Fruit fly (Drosophila melanogaster) whole organism, embryonic: ENCODE measurements around the gene CG3919.

Experiments
- Aef1 ChIP-seq: fragments of 200-800 bp; sonication (Bioruptor generic); IDR thresholded peaks from 3 replicates; pipeline ENCODE4 v1.3.6; 2022; ENCODE audit warnings: missing biosample characterization, missing genetic modification characterization
- CG10431 ChIP-seq: fragments of 200-800 bp; sonication (Bioruptor generic); optimal IDR thresholded peaks from 3 replicates; lab custom pipeline; 2018; ENCODE audit warnings: missing biosample characterization, mild to moderate bottlenecking, missing genetic modification characterization
- CG10543 ChIP-seq: fragments of 200-800 bp; sonication (Bioruptor generic); optimal IDR thresholded peaks from 3 replicates; lab custom pipeline; 2017; ENCODE audit warnings: missing biosample characterization, mild to moderate bottlenecking, missing genetic modification characterization, moderate library complexity
- CG10979 ChIP-seq: fragments of 200-800 bp; sonication (Bioruptor generic); optimal IDR thresholded peaks from 2 replicates; lab custom pipeline; 2018; ENCODE audit warnings: missing biosample characterization, mild to moderate bottlenecking, missing genetic modification characterization, moderate library complexity
- CG11456 ChIP-seq: fragments of 200-800 bp; sonication (Bioruptor generic); IDR thresholded peaks from 3 replicates; pipeline ENCODE4 v1.3.6; 2022; ENCODE audit warnings: missing biosample characterization, missing genetic modification characterization
- CG11504 ChIP-seq: fragments of 200-800 bp; sonication (Bioruptor generic); optimal IDR thresholded peaks from 3 replicates; lab custom pipeline; 2019; ENCODE audit warnings: missing biosample characterization, mild to moderate bottlenecking, missing genetic modification characterization, moderate library complexity
- CG12104 ChIP-seq: fragments of 200-800 bp; sonication (Bioruptor generic); optimal IDR thresholded peaks from 3 replicates; lab custom pipeline; 2016; ENCODE audit warnings: missing biosample characterization, missing genetic modification characterization
- CG1233 ChIP-seq: fragments of 200-800 bp; sonication (Bioruptor generic); optimal IDR thresholded peaks from 4 replicates; lab custom pipeline; 2018; ENCODE audit warnings: missing biosample characterization, mild to moderate bottlenecking, missing genetic modification characterization
- CG13296 ChIP-seq: fragments of 200-800 bp; sonication (Bioruptor generic); optimal IDR thresholded peaks from 3 replicates; lab custom pipeline; 2018; ENCODE audit warnings: missing biosample characterization, mild to moderate bottlenecking, missing genetic modification characterization
- CG17912 ChIP-seq: fragments of 200-800 bp; sonication (Bioruptor generic); optimal IDR thresholded peaks from 2 replicates; lab custom pipeline; 2018; ENCODE audit warnings: missing biosample characterization, mild to moderate bottlenecking, missing genetic modification characterization
- CG1832 ChIP-seq: fragments of 200-800 bp; sonication (Bioruptor generic); optimal IDR thresholded peaks from 2 replicates; lab custom pipeline; 2017; ENCODE audit warnings: missing biosample characterization, mild to moderate bottlenecking, missing genetic modification characterization, inconsistent platforms
- CG2875 ChIP-seq: fragments of 200-800 bp; sonication (Bioruptor generic); optimal IDR thresholded peaks from 2 replicates; lab custom pipeline; 2017; ENCODE audit warnings: missing biosample characterization, mild to moderate bottlenecking, missing genetic modification characterization, missing genetic modification reagents
- CG32532 ChIP-seq: fragments of 200-800 bp; sonication (Bioruptor generic); IDR thresholded peaks from 2 replicates; pipeline ENCODE4 v1.3.6; 2022; ENCODE audit warnings: missing biosample characterization, missing genetic modification characterization
- CG6689 ChIP-seq: fragments of 200-800 bp; sonication (Bioruptor generic); IDR thresholded peaks from 2 replicates; pipeline ENCODE4 v1.3.6; 2022; ENCODE audit warnings: missing biosample characterization, missing genetic modification characterization
- CG6791 ChIP-seq: fragments of 200-800 bp; sonication (Bioruptor generic); IDR thresholded peaks from 3 replicates; pipeline ENCODE4 v1.3.6; 2022; ENCODE audit warnings: missing biosample characterization, missing genetic modification characterization; ENCODE audit not compliant: partially characterized antibody
- CG7271 ChIP-seq: fragments of 200-800 bp; sonication (Bioruptor generic); optimal IDR thresholded peaks from 2 replicates; lab custom pipeline; 2018; ENCODE audit warnings: missing biosample characterization, mild to moderate bottlenecking, missing genetic modification characterization, moderate library complexity
- CG9215 ChIP-seq: fragments of 200-800 bp; sonication (Bioruptor generic); IDR thresholded peaks from 2 replicates; pipeline ENCODE4 v1.3.6; 2022; ENCODE audit warnings: missing biosample characterization, missing genetic modification characterization
- CG9727 ChIP-seq: fragments of 200-800 bp; sonication (Bioruptor generic); optimal IDR thresholded peaks from 3 replicates; lab custom pipeline; 2017; ENCODE audit warnings: missing biosample characterization, mild to moderate bottlenecking, missing genetic modification characterization
- CHES-1-like ChIP-seq: fragments of 200-800 bp; sonication (Bioruptor generic); optimal IDR thresholded peaks from 2 replicates; lab custom pipeline; 2016; ENCODE audit warnings: missing biosample characterization, missing genetic modification characterization
- Ets97D ChIP-seq: fragments of 200-800 bp; sonication (Bioruptor generic); optimal IDR thresholded peaks from 3 replicates; lab custom pipeline; 2016; ENCODE audit warnings: missing biosample characterization, missing genetic modification characterization
- Gug ChIP-seq: fragments of 200-800 bp; sonication (Bioruptor generic); IDR thresholded peaks from 4 replicates; pipeline ENCODE4 v1.3.6; 2022; ENCODE audit warnings: missing biosample characterization, missing genetic modification characterization
- HmgD ChIP-seq: fragments of 200-800 bp; sonication (Bioruptor generic); optimal IDR thresholded peaks from 3 replicates; lab custom pipeline; 2016; ENCODE audit warnings: missing biosample characterization, missing genetic modification characterization
- Hr78 ChIP-seq, 2 experiments: fragments of 200-800 bp in 1 of 2; fragments of >200 bp in 1 of 2; sonication (Bioruptor generic) in 1 of 2; optimal IDR thresholded peaks; 2 replicates each; lab custom pipeline; 2017 to 2019; ENCODE audit warnings: missing biosample characterization in 2 of 2, missing genetic modification characterization in 2 of 2, mild to moderate bottlenecking in 1 of 2, moderate library complexity in 1 of 2
- Hsf ChIP-seq: fragments of 200-800 bp; sonication (Bioruptor generic); optimal IDR thresholded peaks from 3 replicates; lab custom pipeline; 2016; ENCODE audit warnings: missing biosample characterization, missing genetic modification characterization
- Max ChIP-seq: fragments of 200-800 bp; sonication (Bioruptor generic); optimal IDR thresholded peaks from 2 replicates; lab custom pipeline; 2016; ENCODE audit warnings: missing biosample characterization, mild to moderate bottlenecking, missing genetic modification characterization
- Nf-YA ChIP-seq: fragments of 200-800 bp; sonication (Bioruptor generic); IDR thresholded peaks from 2 replicates; pipeline ENCODE4 v1.3.6; 2022; ENCODE audit warnings: missing biosample characterization, missing genetic modification characterization
- NfI ChIP-seq: fragments of 200-800 bp; sonication (Bioruptor generic); optimal IDR thresholded peaks from 3 replicates; lab custom pipeline; 2018; ENCODE audit warnings: missing biosample characterization, mild to moderate bottlenecking, missing genetic modification characterization, moderate library complexity
- Optix ChIP-seq: fragments of 200-800 bp; sonication (Bioruptor generic); IDR thresholded peaks from 3 replicates; pipeline ENCODE4 v1.3.6; 2022; ENCODE audit warnings: missing biosample characterization, missing genetic modification characterization
- Ssrp ChIP-seq: fragments of 200-800 bp; sonication (Bioruptor generic); optimal IDR thresholded peaks from 2 replicates; lab custom pipeline; 2018; ENCODE audit warnings: missing biosample characterization, mild to moderate bottlenecking, missing genetic modification characterization, moderate library complexity
- Taf1 ChIP-seq: fragments of 200-800 bp; sonication (Bioruptor generic); IDR thresholded peaks from 2 replicates; pipeline ENCODE4 v1.3.6; 2022; ENCODE audit warnings: missing biosample characterization, missing genetic modification characterization
- cato ChIP-seq: fragments of 200-800 bp; sonication (Bioruptor generic); optimal IDR thresholded peaks from 2 replicates; lab custom pipeline; 2016; ENCODE audit warnings: missing biosample characterization, missing genetic modification characterization, borderline replicate concordance
- crol ChIP-seq: fragments of 200-800 bp; sonication (Bioruptor generic); IDR thresholded peaks from 2 replicates; pipeline ENCODE4 v1.3.6; 2022; ENCODE audit warnings: missing biosample characterization, missing genetic modification characterization
- dmrt11E ChIP-seq: fragments of 200-800 bp; sonication (Bioruptor generic); optimal IDR thresholded peaks from 3 replicates; lab custom pipeline; 2018; ENCODE audit warnings: missing biosample characterization, mild to moderate bottlenecking, missing genetic modification characterization, moderate library complexity
- fd3F ChIP-seq: fragments of 200-800 bp; sonication (Bioruptor generic); optimal IDR thresholded peaks from 2 replicates; lab custom pipeline; 2018; ENCODE audit warnings: missing biosample characterization, mild to moderate bottlenecking, missing genetic modification characterization, moderate library complexity
- hkb ChIP-seq, 2 experiments: fragments of 200-800 bp in 1 of 2; fragments of >200 bp in 1 of 2; sonication (Bioruptor generic) in 1 of 2; IDR thresholded peaks in 1 of 2; optimal IDR thresholded peaks in 1 of 2; 2 replicates each; pipeline versions ENCODE4 v1.3.6 to Lab custom; 2017 to 2022; ENCODE audit warnings: missing biosample characterization in 1 of 2, missing genetic modification characterization in 1 of 2
- jing ChIP-seq: fragments of 200-800 bp; sonication (Bioruptor generic); optimal IDR thresholded peaks from 2 replicates; lab custom pipeline; 2018; ENCODE audit warnings: missing biosample characterization, mild to moderate bottlenecking, missing genetic modification characterization
- lilli ChIP-seq: fragments of 200-800 bp; sonication (Bioruptor generic); optimal IDR thresholded peaks from 3 replicates; lab custom pipeline; 2016; ENCODE audit warnings: missing biosample characterization, missing genetic modification characterization
- lmd ChIP-seq: fragments of 200-800 bp; sonication (Bioruptor generic); IDR thresholded peaks from 2 replicates; pipeline ENCODE4 v1.3.6; 2022; ENCODE audit warnings: missing biosample characterization, missing genetic modification characterization
- luna ChIP-seq: fragments of 200-800 bp; sonication (Bioruptor generic); optimal IDR thresholded peaks from 2 replicates; lab custom pipeline; 2016; ENCODE audit warnings: missing biosample characterization, missing genetic modification characterization
- peb ChIP-seq: fragments of 200-800 bp; sonication (Bioruptor generic); IDR thresholded peaks from 2 replicates; pipeline ENCODE4 v1.3.6; 2022; ENCODE audit warnings: missing biosample characterization, missing genetic modification characterization
- pnt ChIP-seq: fragments of 200-800 bp; sonication (Bioruptor generic); optimal IDR thresholded peaks from 3 replicates; lab custom pipeline; 2016; ENCODE audit warnings: missing biosample characterization, missing genetic modification characterization
- pros ChIP-seq: fragments of 200-800 bp; sonication (Bioruptor generic); optimal IDR thresholded peaks from 3 replicates; lab custom pipeline; 2019; ENCODE audit warnings: missing biosample characterization, mild to moderate bottlenecking, missing genetic modification characterization, moderate library complexity
- salm ChIP-seq: fragments of 200-800 bp; sonication (Bioruptor generic); optimal IDR thresholded peaks from 2 replicates; lab custom pipeline; 2018; ENCODE audit warnings: missing biosample characterization, mild to moderate bottlenecking, missing genetic modification characterization
- seq ChIP-seq: fragments of 200-800 bp; sonication (Bioruptor generic); IDR thresholded peaks from 2 replicates; pipeline ENCODE4 v1.3.6; 2022; ENCODE audit warnings: missing biosample characterization, missing genetic modification characterization
- sob ChIP-seq: fragments of 200-800 bp; sonication (Bioruptor generic); IDR thresholded peaks from 2 replicates; pipeline ENCODE4 v1.3.6; 2022; ENCODE audit warnings: missing biosample characterization, missing genetic modification characterization
- ssp ChIP-seq: fragments of 200-800 bp; sonication (Bioruptor generic); IDR thresholded peaks from 2 replicates; pipeline ENCODE4 v1.3.6; 2022; ENCODE audit warnings: missing biosample characterization, missing genetic modification characterization
- tin ChIP-seq: fragments of 200-800 bp; sonication (Bioruptor generic); optimal IDR thresholded peaks from 3 replicates; lab custom pipeline; 2016; ENCODE audit warnings: missing biosample characterization, missing genetic modification characterization
- trem ChIP-seq: fragments of 200-800 bp; optimal IDR thresholded peaks from 3 replicates; lab custom pipeline; 2019; ENCODE audit warnings: missing biosample characterization, mild to moderate bottlenecking, missing genetic modification characterization, moderate library complexity
- wor ChIP-seq: fragments of 200-800 bp; sonication (Bioruptor generic); IDR thresholded peaks from 2 replicates; pipeline ENCODE4 v1.3.6; 2022; ENCODE audit warnings: missing biosample characterization, missing genetic modification characterization

CG3919 gene

dm6 chr3L:14410146-14410676 is at the start of gene CG3919 (continued):
- TF ChIP-seq ssp (0 out of 2 replicates have a peak, but pooled peaks have one; percentile 19), Optix (GFP tag; lab: Robert Waterston, UW) (0 out of 3 replicates have a peak, but pooled peaks have one; percentile 25), CG1233 (GFP tag; lab: Kevin White, UChicago) (peak; percentile 18), CG1832 (GFP tag; lab: Kevin White, UChicago) (no peak), Max (peak; percentile 36), CG7271 (tag; lab: Kevin White, UChicago) (peak; percentile 19), CG13296 (GFP tag; lab: Kevin White, UChicago) (peak; percentile 9), salm (tag; lab: Kevin White, UChicago) (no peak), Nf-YA (GFP tag; lab: Robert Waterston, UW) (no peak; the same call in 1 of the 2 replicates), CG10431 (GFP tag; lab: Kevin White, UChicago) (no peak), CG10979 (peak; percentile 46), CG6689 (GFP tag; lab: Robert Waterston, UW) (peak; percentile 77), Ssrp (tag; lab: Kevin White, UChicago) (peak; percentile 73), CG11504 (peak; percentile 53), CG12104 (peak; percentile 69), lilli (peak; percentile 37), Gug (GFP tag; lab: Robert Waterston, UW) (peak; percentile 87), jing (no peak), peb (no peak), lmd (GFP tag; lab: Robert Waterston, UW) (peak; percentile 42), HmgD (no peak), tin (peak; percentile 39), crol (GFP tag; lab: Robert Waterston, UW) (no peak), pnt (GFP tag; lab: Kevin White, UChicago) (peak; percentile 38), NfI (GFP tag; lab: Kevin White, UChicago) (peak; percentile 59), CG11456 (GFP tag; lab: Robert Waterston, UW) (peak; percentile 71), Aef1 (GFP tag; lab: Robert Waterston, UW) (0 out of 3 replicates have a peak, but pooled peaks have one; percentile 47), dmrt11E (tag; lab: Kevin White, UChicago) (peak; percentile 74), trem (tag; lab: Kevin White, UChicago) (peak; percentile 99), CG9215 (GFP tag; lab: Robert Waterston, UW) (peak; percentile 99), CG6791 (peak; percentile 16; the same call in 2 of the 3 replicates), sob (GFP tag; lab: Robert Waterston, UW) (peak; percentile 72), hkb (optimal IDR thresholded peaks at IDR 0.05; lab: Kevin White, UChicago) (no peak), hkb (GFP tag; IDR thresholded peaks at IDR 0.05; lab: Robert Waterston, UW) (no peak), Taf1 (no peak), cato (GFP tag; lab: Kevin White, UChicago) (peak; percentile 23), CG9727 (peak; percentile 81), CG32532 (GFP tag; lab: Robert Waterston, UW) (peak; percentile 70; the same call in 1 of the 2 replicates), Ets97D (GFP tag; lab: Kevin White, UChicago) (peak; percentile 40), Hsf (GFP tag; lab: Kevin White, UChicago) (peak; percentile 53), wor (GFP tag; lab: Robert Waterston, UW) (peak; percentile 37), luna (GFP tag; lab: Kevin White, UChicago) (peak; percentile 19), CG10543 (GFP tag; lab: Kevin White, UChicago) (peak; percentile 36), Hr78 (GFP tag; optimal IDR thresholded peaks at IDR 0.05; lab: Kevin White, UChicago) (no peak), CG17912 (GFP tag; lab: Kevin White, UChicago) (no peak), seq (peak; percentile 46; the same call in 1 of the 2 replicates), pros (GFP tag; lab: Kevin White, UChicago) (no peak), CHES-1-like (GFP tag; lab: Kevin White, UChicago) (peak; percentile 70), fd3F (GFP tag; lab: Kevin White, UChicago) (no peak), CG2875 (GFP tag; lab: Kevin White, UChicago) (no peak)
